Worm (Caenorhabditis elegans) whole organism, L4/young adult: ENCODE data around the gene C45G9.4.

Source experiments
- dao-5 ChIP-seq: sonication (generic microtip); optimal IDR thresholded peaks from 2 replicates; lab custom pipeline; 2016; ENCODE audit warnings: missing genotype, missing genetic modification characterization, moderate library complexity, missing compliant biosample characterization
- him-1 ChIP-seq: sonication (generic microtip); optimal IDR thresholded peaks from 2 replicates; lab custom pipeline; 2016; ENCODE audit warnings: missing genotype, missing genetic modification reagents, missing genetic modification characterization, missing compliant biosample characterization

ce11 chrIII:5044709-5045108 lies 17.8 kb upstream of the C45G9.4 start, which contains the start of gene C45G9.14:
- TF ChIP-seq dao-5 (tag; lab: Kevin White, UChicago) (no peak), him-1 (tag; lab: Kevin White, UChicago) (no peak)
